Fruit fly (Drosophila melanogaster) whole organism, embryonic: ENCODE measurements around the gene betaGlu.

Experiments
- Ada2b ChIP-seq: fragments of 200-800 bp; sonication (Bioruptor generic); IDR thresholded peaks from 2 replicates; pipeline ENCODE4 v1.3.6; 2022; ENCODE audit warnings: missing biosample characterization, missing genetic modification characterization
- CG10431 ChIP-seq: fragments of 200-800 bp; sonication (Bioruptor generic); optimal IDR thresholded peaks from 3 replicates; lab custom pipeline; 2018; ENCODE audit warnings: missing biosample characterization, mild to moderate bottlenecking, missing genetic modification characterization
- CG10654 ChIP-seq: fragments of 200-800 bp; sonication (Bioruptor generic); optimal IDR thresholded peaks from 2 replicates; lab custom pipeline; 2016; ENCODE audit warnings: missing biosample characterization, missing genetic modification characterization
- CG12299 ChIP-seq: fragments of 200-800 bp; sonication (Bioruptor generic); optimal IDR thresholded peaks from 2 replicates; lab custom pipeline; 2018; ENCODE audit warnings: missing biosample characterization, mild to moderate bottlenecking, missing genetic modification characterization
- CG12659 ChIP-seq: fragments of 200-800 bp; sonication (Bioruptor generic); optimal IDR thresholded peaks from 3 replicates; lab custom pipeline; 2017; ENCODE audit warnings: mild to moderate bottlenecking, missing biosample characterization, missing genetic modification reagents, missing genetic modification characterization
- CG12769 ChIP-seq: fragments of 200-800 bp; sonication (Bioruptor generic); optimal IDR thresholded peaks from 2 replicates; lab custom pipeline; 2019; ENCODE audit warnings: missing biosample characterization, mild to moderate bottlenecking, missing genetic modification characterization, moderate library complexity
- CG13624 ChIP-seq: fragments of 200-800 bp; sonication (Bioruptor generic); optimal IDR thresholded peaks from 2 replicates; lab custom pipeline; 2016; ENCODE audit warnings: missing biosample characterization, missing genetic modification characterization
- CG13775 ChIP-seq: fragments of 200-800 bp; sonication (Bioruptor generic); optimal IDR thresholded peaks from 3 replicates; lab custom pipeline; 2017; ENCODE audit warnings: missing biosample characterization, mild to moderate bottlenecking, missing genetic modification characterization
- CG14860 ChIP-seq: fragments of 200-800 bp; sonication (Bioruptor generic); IDR thresholded peaks from 3 replicates; pipeline ENCODE4 v1.3.6; 2022; ENCODE audit warnings: missing biosample characterization, missing genetic modification characterization; ENCODE audit not compliant: partially characterized antibody
- CG17829 ChIP-seq: fragments of 200-800 bp; optimal IDR thresholded peaks from 2 replicates; lab custom pipeline; 2019; ENCODE audit warnings: missing biosample characterization, mild to moderate bottlenecking, missing genetic modification characterization, moderate library complexity
- CG4328 ChIP-seq: fragments of 200-800 bp; sonication (Bioruptor generic); optimal IDR thresholded peaks from 3 replicates; lab custom pipeline; 2017; ENCODE audit warnings: missing biosample characterization, missing genetic modification reagents, missing genetic modification characterization
- CG7963 ChIP-seq: fragments of 200-800 bp; sonication (Bioruptor generic); IDR thresholded peaks from 3 replicates; pipeline ENCODE4 v1.3.6; 2022; ENCODE audit warnings: missing biosample characterization, missing genetic modification characterization; ENCODE audit not compliant: partially characterized antibody
- CG9437 ChIP-seq: fragments of 200-800 bp; sonication (Bioruptor generic); optimal IDR thresholded peaks from 2 replicates; lab custom pipeline; 2018; ENCODE audit warnings: missing biosample characterization, mild to moderate bottlenecking, missing genetic modification characterization
- CG9797 ChIP-seq: fragments of 200-800 bp; sonication (Bioruptor generic); optimal IDR thresholded peaks from 3 replicates; lab custom pipeline; 2018; ENCODE audit warnings: missing biosample characterization, mild to moderate bottlenecking, missing genetic modification characterization
- Dll ChIP-seq: fragments of 200-800 bp; sonication (Bioruptor generic); IDR thresholded peaks from 4 replicates; pipeline ENCODE4 v1.3.6; 2022; ENCODE audit warnings: missing biosample characterization, missing genetic modification characterization; ENCODE audit not compliant: partially characterized antibody
- Eip74EF ChIP-seq, 2 experiments: fragments of 200-800 bp in 1 of 2; fragments of >200 bp in 1 of 2; sonication (Bioruptor generic) in 1 of 2; optimal IDR thresholded peaks; 2 replicates each; lab custom pipeline; 2017 to 2019; ENCODE audit warnings: missing biosample characterization in 2 of 2, missing genetic modification characterization in 2 of 2, mild to moderate bottlenecking in 1 of 2, moderate library complexity in 1 of 2
- Ets97D ChIP-seq: fragments of 200-800 bp; sonication (Bioruptor generic); optimal IDR thresholded peaks from 3 replicates; lab custom pipeline; 2016; ENCODE audit warnings: missing biosample characterization, missing genetic modification characterization
- Gsc ChIP-seq: fragments of 200-800 bp; sonication (Bioruptor generic); IDR thresholded peaks from 2 replicates; pipeline ENCODE4 v1.3.6; 2022; ENCODE audit warnings: missing biosample characterization, missing genetic modification characterization
- HmgZ ChIP-seq: fragments of 200-800 bp; sonication (Bioruptor generic); optimal IDR thresholded peaks from 2 replicates; lab custom pipeline; 2018; ENCODE audit warnings: missing biosample characterization, mild to moderate bottlenecking, missing genetic modification characterization
- Hr39 ChIP-seq: fragments of >200 bp; optimal IDR thresholded peaks from 2 replicates; lab custom pipeline; 2017
- Jarid2 ChIP-seq: fragments of 200-800 bp; sonication (Bioruptor generic); optimal IDR thresholded peaks from 3 replicates; lab custom pipeline; 2017; ENCODE audit warnings: mild to moderate bottlenecking, missing biosample characterization, missing genetic modification reagents, missing genetic modification characterization
- Kr ChIP-seq: fragments of 200-800 bp; sonication (Bioruptor generic); optimal IDR thresholded peaks from 2 replicates; lab custom pipeline; 2017; ENCODE audit warnings: missing biosample characterization, mild to moderate bottlenecking, missing genetic modification characterization
- MBD-R2 ChIP-seq: fragments of 200-800 bp; sonication (Bioruptor generic); IDR thresholded peaks from 2 replicates; pipeline ENCODE4 v1.3.6; 2022; ENCODE audit warnings: missing biosample characterization, missing genetic modification characterization
- MESR4 ChIP-seq: fragments of 200-800 bp; sonication (Bioruptor generic); optimal IDR thresholded peaks from 2 replicates; lab custom pipeline; 2018; ENCODE audit warnings: missing biosample characterization, mild to moderate bottlenecking, missing genetic modification characterization, moderate library complexity
- Max ChIP-seq: fragments of 200-800 bp; sonication (Bioruptor generic); optimal IDR thresholded peaks from 2 replicates; lab custom pipeline; 2016; ENCODE audit warnings: missing biosample characterization, mild to moderate bottlenecking, missing genetic modification characterization
- Vsx1 ChIP-seq: fragments of 200-800 bp; sonication (Bioruptor generic); optimal IDR thresholded peaks from 2 replicates; lab custom pipeline; 2017; ENCODE audit warnings: missing biosample characterization, mild to moderate bottlenecking, missing genetic modification characterization, missing genetic modification reagents
- amos ChIP-seq: fragments of 200-800 bp; sonication (Bioruptor generic); IDR thresholded peaks from 2 replicates; pipeline ENCODE4 v1.3.6; 2022; ENCODE audit warnings: missing biosample characterization, missing genetic modification characterization; ENCODE audit not compliant: partially characterized antibody
- bbx ChIP-seq: fragments of 200-800 bp; sonication (Bioruptor generic); IDR thresholded peaks from 2 replicates; pipeline ENCODE4 v1.3.6; 2022; ENCODE audit warnings: missing biosample characterization, missing genetic modification characterization; ENCODE audit not compliant: partially characterized antibody
- chn ChIP-seq: fragments of 200-800 bp; sonication (Bioruptor generic); optimal IDR thresholded peaks from 2 replicates; lab custom pipeline; 2016; ENCODE audit warnings: missing biosample characterization, missing genetic modification characterization
- dm ChIP-seq: fragments of 200-800 bp; sonication (Bioruptor generic); optimal IDR thresholded peaks from 3 replicates; lab custom pipeline; 2016; ENCODE audit warnings: missing biosample characterization, missing genetic modification characterization
- fd96Cb ChIP-seq: fragments of 200-800 bp; sonication (Bioruptor generic); optimal IDR thresholded peaks from 2 replicates; lab custom pipeline; 2018; ENCODE audit warnings: missing biosample characterization, mild to moderate bottlenecking, missing genetic modification characterization, moderate library complexity
- fru ChIP-seq: fragments of >200 bp; optimal IDR thresholded peaks from 2 replicates; lab custom pipeline; 2017
- gce ChIP-seq: fragments of 200-800 bp; sonication (Bioruptor generic); IDR thresholded peaks from 3 replicates; pipeline ENCODE4 v1.3.6; 2022; ENCODE audit warnings: missing biosample characterization, missing genetic modification characterization
- gcm ChIP-seq: fragments of 200-800 bp; sonication (Bioruptor generic); optimal IDR thresholded peaks from 2 replicates; lab custom pipeline; 2019; ENCODE audit warnings: missing biosample characterization, mild to moderate bottlenecking, missing genetic modification characterization, moderate library complexity
- grn ChIP-seq: fragments of 200-800 bp; sonication (Bioruptor generic); optimal IDR thresholded peaks from 3 replicates; lab custom pipeline; 2017; ENCODE audit warnings: missing biosample characterization, missing genetic modification characterization
- h ChIP-seq: fragments of >200 bp; optimal IDR thresholded peaks from 2 replicates; lab custom pipeline; 2017
- hb ChIP-seq: fragments of 200-800 bp; sonication (Bioruptor generic); IDR thresholded peaks from 3 replicates; pipeline ENCODE4 v1.3.6; 2022; ENCODE audit warnings: missing biosample characterization, missing genetic modification characterization; ENCODE audit not compliant: partially characterized antibody
- hth ChIP-seq: fragments of >200 bp; optimal IDR thresholded peaks from 2 replicates; lab custom pipeline; 2017; ENCODE audit warnings: inconsistent platforms
- jigr1 ChIP-seq: fragments of 200-800 bp; sonication (Bioruptor generic); IDR thresholded peaks from 3 replicates; pipeline ENCODE4 v1.3.6; 2022; ENCODE audit warnings: missing biosample characterization, missing genetic modification characterization
- jing ChIP-seq: fragments of 200-800 bp; sonication (Bioruptor generic); optimal IDR thresholded peaks from 2 replicates; lab custom pipeline; 2018; ENCODE audit warnings: missing biosample characterization, mild to moderate bottlenecking, missing genetic modification characterization
- lov ChIP-seq, 2 experiments: fragments of 200-800 bp in 1 of 2; fragments of >200 bp in 1 of 2; sonication (Bioruptor generic) in 1 of 2; IDR thresholded peaks in 1 of 2; optimal IDR thresholded peaks in 1 of 2; 2 replicates in 1 of 2; 3 replicates in 1 of 2; pipeline versions ENCODE4 v1.3.6 to Lab custom; 2017 to 2022; ENCODE audit warnings: missing biosample characterization in 1 of 2, missing genetic modification characterization in 1 of 2
- nau ChIP-seq: fragments of 200-800 bp; sonication (Bioruptor generic); optimal IDR thresholded peaks from 3 replicates; lab custom pipeline; 2017; ENCODE audit warnings: missing biosample characterization, mild to moderate bottlenecking, missing genetic modification characterization, missing genetic modification reagents
- nerfin-1 ChIP-seq: fragments of 200-800 bp; sonication (Bioruptor generic); optimal IDR thresholded peaks from 3 replicates; lab custom pipeline; 2019; ENCODE audit warnings: missing biosample characterization, mild to moderate bottlenecking, missing genetic modification characterization, moderate library complexity
- nom ChIP-seq: fragments of 200-800 bp; sonication (Bioruptor generic); optimal IDR thresholded peaks from 2 replicates; lab custom pipeline; 2017; ENCODE audit warnings: missing biosample characterization, missing genetic modification characterization, mild to moderate bottlenecking, moderate library complexity, missing genetic modification reagents
- org-1 ChIP-seq: fragments of 200-800 bp; sonication (Bioruptor generic); optimal IDR thresholded peaks from 2 replicates; lab custom pipeline; 2017; ENCODE audit warnings: missing biosample characterization, missing genetic modification characterization
- peb ChIP-seq: fragments of 200-800 bp; sonication (Bioruptor generic); IDR thresholded peaks from 2 replicates; pipeline ENCODE4 v1.3.6; 2022; ENCODE audit warnings: missing biosample characterization, missing genetic modification characterization
- sc ChIP-seq, 3 experiments: fragments of >200 bp in 2 of 3; fragments of 200-800 bp in 1 of 3; sonication (Bioruptor generic) in 1 of 3; optimal IDR thresholded peaks; 2 replicates in 2 of 3; 3 replicates in 1 of 3; lab custom pipeline; 2017; ENCODE audit warnings: mild to moderate bottlenecking in 1 of 3, missing biosample characterization in 1 of 3, missing genetic modification characterization in 1 of 3, missing genetic modification reagents in 1 of 3
- slbo ChIP-seq: fragments of 200-800 bp; sonication (Bioruptor generic); IDR thresholded peaks from 2 replicates; pipeline ENCODE4 v1.3.6; 2022; ENCODE audit warnings: missing biosample characterization, missing genetic modification characterization
- sna ChIP-seq: fragments of 200-800 bp; sonication (Bioruptor generic); IDR thresholded peaks from 2 replicates; pipeline ENCODE4 v1.3.6; 2022; ENCODE audit warnings: missing biosample characterization, missing genetic modification characterization; ENCODE audit not compliant: partially characterized antibody
- vnd ChIP-seq: fragments of 200-800 bp; sonication (Bioruptor generic); IDR thresholded peaks from 3 replicates; pipeline ENCODE4 v1.3.6; 2022; ENCODE audit warnings: missing biosample characterization, missing genetic modification characterization; ENCODE audit not compliant: partially characterized antibody

Gene betaGlu

dm6 chr3R:31736776-31737175 lies 34.9 kb downstream of the betaGlu start, which contains the start of the genes CstF50 and CG11563 (continued):
- TF ChIP-seq lov (optimal IDR thresholded peaks at IDR 0.05; lab: Kevin White, UChicago) = no peak
- no peak for TF ChIP-seq lov (GFP tag; IDR thresholded peaks at IDR 0.05; lab: Robert Waterston, UW)
- no peak for TF ChIP-seq chn
- no peak for TF ChIP-seq gce (GFP tag; lab: Robert Waterston, UW)
- no peak for TF ChIP-seq CG13775 (GFP tag; lab: Kevin White, UChicago)
- peak; percentile 7 for TF ChIP-seq CG9437
- peak; percentile 47 for TF ChIP-seq MESR4 (GFP tag; lab: Kevin White, UChicago)
- no peak for TF ChIP-seq nau (GFP tag; lab: Kevin White, UChicago)
- no peak for TF ChIP-seq jing (GFP tag; lab: Kevin White, UChicago)
- TF ChIP-seq slbo (GFP tag; lab: Robert Waterston, UW) = no peak
- TF ChIP-seq Jarid2 (GFP tag; lab: Kevin White, UChicago) = no peak
- TF ChIP-seq hth = no peak
- TF ChIP-seq CG12299 = no peak
- TF ChIP-seq org-1 = no peak
- TF ChIP-seq Vsx1 = no peak
- peak; percentile 54; the same call in 2 of the 4 replicates for TF ChIP-seq Dll (GFP tag; lab: Robert Waterston, UW)
- no peak for TF ChIP-seq Gsc
- peak; percentile 72 for TF ChIP-seq Max (GFP tag; lab: Kevin White, UChicago)
- TF ChIP-seq grn (GFP tag; lab: Kevin White, UChicago) = peak; percentile 6
- TF ChIP-seq CG17829 (tag; lab: Kevin White, UChicago) = peak; percentile 11
- no peak for TF ChIP-seq CG12659
- no peak for TF ChIP-seq Hr39 (lab: Kevin White, UChicago)
- TF ChIP-seq jigr1 (GFP tag; lab: Robert Waterston, UW) = no peak
- no peak for TF ChIP-seq CG7963 (GFP tag; lab: Robert Waterston, UW)
- TF ChIP-seq dm (GFP tag; lab: Kevin White, UChicago) = peak; percentile 92
- no peak for TF ChIP-seq fru (lab: Kevin White, UChicago)
- no peak for TF ChIP-seq Ada2b
- TF ChIP-seq CG12769 (tag; lab: Kevin White, UChicago) = no peak
- TF ChIP-seq CG13624 (GFP tag; lab: Kevin White, UChicago) = no peak
- no peak for TF ChIP-seq nerfin-1 (tag; lab: Kevin White, UChicago)
- TF ChIP-seq HmgZ = peak; percentile 22
- peak; percentile 34; the same call in 1 of the 3 replicates for TF ChIP-seq CG14860
- TF ChIP-seq amos = peak; percentile 7; the same call in 1 of the 2 replicates
- peak; percentile 48 for TF ChIP-seq Ets97D (GFP tag; lab: Kevin White, UChicago)
- TF ChIP-seq Eip74EF (GFP tag; optimal IDR thresholded peaks at IDR 0.05; lab: Kevin White, UChicago) = no peak
- TF ChIP-seq nom (GFP tag; lab: Kevin White, UChicago) = no peak
- TF ChIP-seq CG10431 (GFP tag; lab: Kevin White, UChicago) = no peak
- no peak for TF ChIP-seq fd96Cb (tag; lab: Kevin White, UChicago)
- no peak for TF ChIP-seq Kr (GFP tag; lab: Kevin White, UChicago)
- TF ChIP-seq sc (optimal IDR thresholded peaks at IDR 0.05; lab: Kevin White, UChicago) = no peak
- TF ChIP-seq sc (GFP tag; optimal IDR thresholded peaks at IDR 0.05; lab: Kevin White, UChicago) = no peak
- TF ChIP-seq gcm (GFP tag; lab: Kevin White, UChicago) = no peak
- no peak for TF ChIP-seq h (lab: Kevin White, UChicago)
- peak; percentile 80 for TF ChIP-seq MBD-R2 (GFP tag; lab: Robert Waterston, UW)
- peak; percentile 84 for TF ChIP-seq CG9797
- no peak for TF ChIP-seq vnd (GFP tag; lab: Robert Waterston, UW)
- TF ChIP-seq hb (GFP tag; lab: Robert Waterston, UW) = no peak
- TF ChIP-seq peb (GFP tag; lab: Robert Waterston, UW) = no peak
- peak; percentile 56; the same call in 1 of the 2 replicates for TF ChIP-seq sna (GFP tag; lab: Robert Waterston, UW)
- no peak for TF ChIP-seq bbx (GFP tag; lab: Robert Waterston, UW)
- no peak for TF ChIP-seq CG10654 (GFP tag; lab: Kevin White, UChicago)
- no peak for TF ChIP-seq CG4328 (GFP tag; lab: Kevin White, UChicago)
